Worm (Caenorhabditis elegans): ENCODE results near the gene C35C5.8.

C35C5.8 gene

DNA sequence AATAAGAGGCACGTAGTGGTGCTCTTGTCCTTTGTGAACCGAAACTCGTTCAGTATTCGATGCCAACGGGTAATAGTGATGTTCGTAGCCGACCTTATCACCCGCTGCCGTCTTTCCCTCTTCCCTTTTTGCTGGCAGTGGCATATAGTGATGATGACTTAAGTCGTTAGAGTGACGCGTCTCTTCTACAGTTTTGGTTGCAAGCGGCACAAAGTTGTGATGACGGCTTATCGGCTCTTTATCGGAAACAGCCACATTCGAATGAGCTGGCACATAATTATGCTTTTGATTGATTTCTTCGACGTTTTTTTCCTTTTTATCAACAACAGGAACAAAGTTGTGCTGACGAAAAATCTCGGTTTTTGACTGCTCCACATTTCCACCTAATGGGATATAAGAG lies 18.0 kb upstream of the C35C5.8 start:
- TF ChIP-seq nhr-12 (tag; optimal IDR thresholded peaks at IDR 0.05) (no peak), unc-39 (tag; optimal IDR thresholded peaks at IDR 0.05) (no peak), blmp-1 (tag; optimal IDR thresholded peaks at IDR 0.05) (no peak), pha-4 (tag; optimal IDR thresholded peaks at IDR 0.05) (no peak), mab-5 (tag; optimal IDR thresholded peaks at IDR 0.05) (no peak), flh-1 (GFP tag; optimal IDR thresholded peaks at IDR 0.05) (no peak), elt-1 (tag; optimal IDR thresholded peaks at IDR 0.05; ENCODE audit: borderline replicate concordance, insufficient read depth) (no peak), ham-2 (GFP tag; optimal IDR thresholded peaks at IDR 0.05) (no peak), elt-3 (tag; optimal IDR thresholded peaks at IDR 0.05) (no peak), lsy-2 (tag; optimal IDR thresholded peaks at IDR 0.05) (no peak), M03D4.4 (tag; optimal IDR thresholded peaks at IDR 0.05) (no peak), mep-1 (tag; optimal IDR thresholded peaks at IDR 0.05) (no peak), nhr-2 (tag; optimal IDR thresholded peaks at IDR 0.05) (no peak), nhr-237 (tag; optimal IDR thresholded peaks at IDR 0.05) (no peak), lin-32 (GFP tag; optimal IDR thresholded peaks at IDR 0.05) (no peak), ces-1 (GFP tag; optimal IDR thresholded peaks at IDR 0.05) (no peak), ztf-11 (tag; optimal IDR thresholded peaks at IDR 0.05) (no peak), ceh-43 (GFP tag; optimal IDR thresholded peaks at IDR 0.05) (no peak), drap-1 (GFP tag; optimal IDR thresholded peaks at IDR 0.05) (no peak)

DNA sequence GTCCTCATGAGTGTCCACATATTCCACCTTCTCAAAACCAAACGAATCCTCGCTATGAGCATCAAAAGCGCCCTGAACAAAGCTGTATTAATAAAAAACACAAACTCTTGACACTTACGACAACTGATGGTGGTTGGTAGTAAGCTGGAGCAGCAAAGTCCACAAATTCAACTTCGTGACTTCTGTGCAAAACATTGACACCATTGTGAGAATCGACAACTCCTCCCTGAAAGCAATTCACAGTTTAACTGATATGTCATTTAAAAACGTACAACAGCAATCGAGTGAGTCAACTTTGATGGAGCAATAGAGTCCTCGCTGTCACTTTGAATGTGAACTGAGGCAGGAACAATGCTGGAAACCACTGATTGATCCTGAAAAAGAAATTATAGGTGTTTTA lies 16.0 kb upstream of the C35C5.8 start:
- TF ChIP-seq pha-4 (tag; optimal IDR thresholded peaks at IDR 0.05) (no peak), elt-1 (tag; optimal IDR thresholded peaks at IDR 0.05; ENCODE audit: borderline replicate concordance, insufficient read depth) (no peak)

DNA sequence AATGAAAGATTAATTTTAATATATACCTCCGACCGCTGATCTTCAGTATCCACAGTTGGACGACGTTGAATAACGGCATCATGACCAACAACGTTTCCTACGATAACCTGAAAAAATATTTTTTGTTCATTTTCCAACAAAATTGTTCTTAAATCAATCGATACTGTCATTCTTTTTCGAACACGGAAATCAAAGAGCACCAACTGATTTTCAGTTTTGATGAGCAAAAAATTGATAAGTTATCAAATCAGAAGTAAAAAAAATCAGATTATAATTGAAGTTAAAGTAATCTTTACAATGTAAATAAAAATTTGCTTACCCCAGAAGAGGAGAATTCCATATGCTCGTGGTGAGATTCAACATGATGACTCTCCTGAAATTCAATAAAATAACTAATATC lies 15.0 kb upstream of the C35C5.8 start:
- TF ChIP-seq nhr-76 (tag; optimal IDR thresholded peaks at IDR 0.05) = no peak
- TF ChIP-seq nhr-2 (tag; optimal IDR thresholded peaks at IDR 0.05) = no peak
- TF ChIP-seq elt-1 (tag; optimal IDR thresholded peaks at IDR 0.05; ENCODE audit: borderline replicate concordance, insufficient read depth) = no peak
- no peak for TF ChIP-seq nhr-12 (tag; optimal IDR thresholded peaks at IDR 0.05)
- no peak for TF ChIP-seq elt-3 (tag; optimal IDR thresholded peaks at IDR 0.05)
- no peak for TF ChIP-seq ceh-39 (tag; optimal IDR thresholded peaks at IDR 0.05)
- TF ChIP-seq unc-62 (GFP tag; optimal IDR thresholded peaks at IDR 0.05) = no peak

DNA sequence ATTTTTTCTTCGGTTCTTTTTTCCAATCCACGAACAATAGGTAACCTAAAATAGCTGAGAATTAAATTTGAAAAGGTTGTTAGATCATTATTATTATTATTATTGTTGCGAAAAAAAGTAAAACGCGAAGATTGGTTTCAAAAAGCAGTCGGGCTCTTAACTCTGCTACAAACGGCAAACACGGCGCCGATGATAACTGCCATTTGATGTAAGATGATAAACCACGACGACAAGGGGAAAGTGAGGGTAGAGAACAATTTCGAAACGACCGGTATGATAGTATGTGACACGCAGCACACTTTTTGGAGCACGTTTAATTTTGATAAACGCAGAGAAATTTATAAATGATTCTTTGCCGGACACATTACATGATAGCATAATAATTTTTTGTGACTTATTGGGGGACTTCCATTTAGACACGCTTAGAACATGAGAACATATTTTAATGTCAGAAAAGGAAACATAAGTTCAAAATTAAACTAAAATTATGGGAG lies 14.3 kb upstream of the C35C5.8 start, which contains the start of gene hpo-34:
TSS of gene hpo-34 (minus strand) at position 51 of the 494 bp plus-strand sequence.
- TF ChIP-seq snpc-4 (tag; optimal IDR thresholded peaks at IDR 0.05) = no peak
- no peak for TF ChIP-seq ceh-83 (GFP tag; optimal IDR thresholded peaks at IDR 0.05)
- no peak for TF ChIP-seq lsy-2 (tag; optimal IDR thresholded peaks at IDR 0.05)
- no peak for TF ChIP-seq ham-2 (GFP tag; optimal IDR thresholded peaks at IDR 0.05)
- no peak for TF ChIP-seq elt-1 (tag; optimal IDR thresholded peaks at IDR 0.05; ENCODE audit: borderline replicate concordance, insufficient read depth)
- no peak for TF ChIP-seq nhr-2 (tag; optimal IDR thresholded peaks at IDR 0.05)
- no peak for TF ChIP-seq drap-1 (GFP tag; optimal IDR thresholded peaks at IDR 0.05)
- TF ChIP-seq pha-4 (tag; optimal IDR thresholded peaks at IDR 0.05) = no peak
- no peak for TF ChIP-seq sem-2 (GFP tag; optimal IDR thresholded peaks at IDR 0.05)
- no peak for TF ChIP-seq elt-3 (tag; optimal IDR thresholded peaks at IDR 0.05)
- TF ChIP-seq zip-8 (tag; optimal IDR thresholded peaks at IDR 0.05) = no peak

DNA sequence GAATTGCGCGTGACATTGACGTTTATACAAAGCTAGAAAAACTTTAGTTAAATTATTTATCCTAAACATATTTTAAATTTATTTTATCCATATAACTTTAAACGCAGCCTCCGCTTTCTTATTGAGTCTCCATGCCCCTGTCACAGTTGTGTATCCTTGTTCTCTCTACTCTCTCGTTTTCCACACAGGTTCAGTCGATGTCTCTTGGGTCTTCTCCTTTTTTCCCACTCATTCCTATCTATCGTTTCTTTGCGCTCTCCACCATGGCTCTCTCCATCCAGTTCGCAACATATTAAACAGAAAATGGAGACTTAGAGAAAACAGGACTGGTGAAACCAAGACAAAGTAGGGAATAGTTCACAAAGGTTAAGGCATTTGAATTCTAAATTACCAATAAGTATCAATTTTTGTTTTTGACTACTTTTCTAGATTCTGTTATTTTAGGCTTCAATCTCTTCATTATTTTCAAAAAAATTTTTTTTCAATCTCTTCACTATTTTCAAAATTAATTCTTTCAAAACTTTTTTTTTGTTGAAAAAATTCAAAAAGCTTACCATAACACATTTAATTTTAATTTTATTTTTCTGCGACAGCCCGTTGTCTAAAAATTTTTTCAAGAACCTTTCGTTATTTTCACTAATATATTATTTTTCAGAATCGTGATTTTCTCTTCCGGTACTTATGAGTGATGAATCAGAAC lies 11.2 kb upstream of the C35C5.8 start, which contains the start of gene sdc-2:
TSS of gene sdc-2 (plus strand) at position 650 of the 700 bp plus-strand sequence.
- TF ChIP-seq nhr-12 (tag; optimal IDR thresholded peaks at IDR 0.05) (no peak), drap-1 (GFP tag; optimal IDR thresholded peaks at IDR 0.05) (peak; percentile 14), unc-120 (tag; optimal IDR thresholded peaks at IDR 0.05; ENCODE audit: poor library complexity, severe bottlenecking) (peak; percentile 82), unc-62 (GFP tag; optimal IDR thresholded peaks at IDR 0.05) (peak; percentile 43), mep-1 (tag; optimal IDR thresholded peaks at IDR 0.05) (peak; percentile 70), lin-32 (GFP tag; optimal IDR thresholded peaks at IDR 0.05) (no peak), hlh-1 (tag; optimal IDR thresholded peaks at IDR 0.05) (peak; percentile 75), pha-4 (tag; optimal IDR thresholded peaks at IDR 0.05) (peak; percentile 52), nhr-2 (tag; optimal IDR thresholded peaks at IDR 0.05) (no peak), lin-13 (tag; optimal IDR thresholded peaks at IDR 0.05) (no peak), nhr-28 (tag; optimal IDR thresholded peaks at IDR 0.05) (no peak), ceh-43 (GFP tag; optimal IDR thresholded peaks at IDR 0.05) (no peak), nhr-76 (tag; optimal IDR thresholded peaks at IDR 0.05) (no peak), nhr-237 (tag; optimal IDR thresholded peaks at IDR 0.05) (peak; percentile 61), lsy-2 (tag; optimal IDR thresholded peaks at IDR 0.05) (no peak), mab-5 (tag; optimal IDR thresholded peaks at IDR 0.05) (no peak), cnd-1 (tag; optimal IDR thresholded peaks at IDR 0.05) (peak; percentile 26), snpc-4 (tag; optimal IDR thresholded peaks at IDR 0.05) (no peak), blmp-1 (tag; optimal IDR thresholded peaks at IDR 0.05) (no peak), ces-1 (GFP tag; optimal IDR thresholded peaks at IDR 0.05) (no peak)

All from whole organism, mixed stage, embryonic.